Worm (Caenorhabditis elegans): ENCODE data around the gene F41G3.5.

The F41G3.5 gene

DNA sequence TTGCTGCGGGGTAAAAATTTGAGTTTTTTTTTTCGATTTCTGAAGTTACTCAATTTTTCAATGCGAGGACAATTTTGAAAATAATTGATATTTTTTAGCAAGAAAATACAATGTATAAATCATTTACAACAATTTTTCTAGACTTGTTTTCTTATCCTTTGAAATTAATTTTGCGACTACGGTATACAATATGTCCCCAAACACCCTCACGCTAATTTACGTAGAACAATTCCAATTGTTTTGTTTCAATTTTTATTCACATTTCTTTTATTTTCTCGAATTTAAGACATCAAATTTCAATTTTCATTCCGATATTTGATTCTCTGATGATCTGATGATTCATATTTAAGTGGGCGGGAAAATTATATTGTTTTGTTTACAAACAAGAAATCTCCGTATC is 35.5 kb downstream of the F41G3.5 start:
- no peak for TF ChIP-seq pax-1 (tag; optimal IDR thresholded peaks at IDR 0.05)
- no peak for TF ChIP-seq ttx-3 (tag; optimal IDR thresholded peaks at IDR 0.05)
- TF ChIP-seq F13H6.1 (tag; optimal IDR thresholded peaks at IDR 0.05): no peak
- no peak for TF ChIP-seq ceh-24 (tag; optimal IDR thresholded peaks at IDR 0.05)
- no peak for TF ChIP-seq fax-1 (tag; optimal IDR thresholded peaks at IDR 0.05)
- TF ChIP-seq dve-1 (tag; optimal IDR thresholded peaks at IDR 0.05): no peak
- no peak for TF ChIP-seq eyg-1 (tag; optimal IDR thresholded peaks at IDR 0.05)
- no peak for TF ChIP-seq hlh-8 (tag; optimal IDR thresholded peaks at IDR 0.05)
- no peak for TF ChIP-seq nhr-232 (tag; optimal IDR thresholded peaks at IDR 0.05)
- TF ChIP-seq hlh-15 (tag; optimal IDR thresholded peaks at IDR 0.05): no peak
- no peak for TF ChIP-seq ama-1 (optimal IDR thresholded peaks at IDR 0.05)
- TF ChIP-seq ceh-31 (tag; optimal IDR thresholded peaks at IDR 0.05): no peak

DNA sequence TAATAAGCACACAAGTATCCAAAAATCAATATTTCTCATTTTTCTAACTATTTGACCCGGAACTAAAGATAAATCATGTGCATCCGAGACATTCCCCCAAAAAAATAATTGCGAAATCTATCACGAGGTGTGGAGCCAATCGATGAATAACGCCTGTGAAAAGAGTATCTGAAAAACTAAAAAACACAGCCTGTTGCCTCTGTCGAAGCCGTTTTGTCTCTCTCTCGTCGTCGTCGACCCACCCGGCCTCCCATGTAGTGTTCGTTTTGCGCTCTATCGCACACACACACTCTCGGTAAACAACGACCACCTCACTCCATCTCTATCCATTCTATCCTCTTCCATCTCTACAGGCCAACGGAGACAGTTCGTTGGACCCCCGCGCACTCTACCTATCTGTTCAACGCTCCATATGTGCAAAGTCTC is 36.2 kb downstream of the F41G3.5 start:
- peak; percentile 29 for TF ChIP-seq ceh-48 (tag; optimal IDR thresholded peaks at IDR 0.05)
- peak; percentile 3 for TF ChIP-seq ceh-31 (tag; optimal IDR thresholded peaks at IDR 0.05)
- TF ChIP-seq Y22D7AL.16 (tag; optimal IDR thresholded peaks at IDR 0.05): no peak
- peak; percentile 24 for TF ChIP-seq C38D4.7 (GFP tag; optimal IDR thresholded peaks at IDR 0.05)
- TF ChIP-seq syd-9 (tag; optimal IDR thresholded peaks at IDR 0.05): no peak
- TF ChIP-seq madf-2 (tag; optimal IDR thresholded peaks at IDR 0.05): peak; percentile 2
- TF ChIP-seq ceh-34 (tag; optimal IDR thresholded peaks at IDR 0.05): peak; percentile 36
- TF ChIP-seq tbx-2 (tag; optimal IDR thresholded peaks at IDR 0.05): peak; percentile 32

DNA sequence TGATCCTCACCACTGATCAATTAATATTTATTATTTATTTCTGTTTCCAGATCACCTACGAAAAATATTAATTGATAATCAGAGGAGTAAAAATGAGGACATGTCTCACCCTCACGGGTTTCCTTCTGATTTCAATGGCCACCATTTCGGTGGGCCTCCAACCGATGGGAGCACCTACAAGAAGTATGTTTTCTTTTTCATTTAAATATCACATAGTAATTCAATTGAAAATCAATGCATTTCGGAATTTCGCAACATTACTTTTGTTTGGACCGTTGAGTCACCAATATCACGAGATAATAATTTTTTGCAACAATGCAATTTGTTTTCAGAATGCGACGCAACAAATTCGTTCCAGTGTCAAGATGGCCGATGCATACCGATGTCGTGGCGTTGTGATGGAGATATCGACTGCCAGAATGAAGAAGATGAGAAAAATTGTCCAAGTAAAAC is 36.9 kb downstream of the F41G3.5 start, which contains the start of gene gldi-2:
TSS of gene gldi-2 (plus strand) at position 51 of the 453 bp plus-strand sequence.
- TF ChIP-seq lim-6 (tag; optimal IDR thresholded peaks at IDR 0.05): no peak
- no peak for TF ChIP-seq elt-2 (tag; optimal IDR thresholded peaks at IDR 0.05)
- TF ChIP-seq nhr-11 (tag; optimal IDR thresholded peaks at IDR 0.05): no peak
- no peak for TF ChIP-seq hlh-8 (tag; optimal IDR thresholded peaks at IDR 0.05)
- TF ChIP-seq tbx-2 (tag; optimal IDR thresholded peaks at IDR 0.05): no peak

DNA sequence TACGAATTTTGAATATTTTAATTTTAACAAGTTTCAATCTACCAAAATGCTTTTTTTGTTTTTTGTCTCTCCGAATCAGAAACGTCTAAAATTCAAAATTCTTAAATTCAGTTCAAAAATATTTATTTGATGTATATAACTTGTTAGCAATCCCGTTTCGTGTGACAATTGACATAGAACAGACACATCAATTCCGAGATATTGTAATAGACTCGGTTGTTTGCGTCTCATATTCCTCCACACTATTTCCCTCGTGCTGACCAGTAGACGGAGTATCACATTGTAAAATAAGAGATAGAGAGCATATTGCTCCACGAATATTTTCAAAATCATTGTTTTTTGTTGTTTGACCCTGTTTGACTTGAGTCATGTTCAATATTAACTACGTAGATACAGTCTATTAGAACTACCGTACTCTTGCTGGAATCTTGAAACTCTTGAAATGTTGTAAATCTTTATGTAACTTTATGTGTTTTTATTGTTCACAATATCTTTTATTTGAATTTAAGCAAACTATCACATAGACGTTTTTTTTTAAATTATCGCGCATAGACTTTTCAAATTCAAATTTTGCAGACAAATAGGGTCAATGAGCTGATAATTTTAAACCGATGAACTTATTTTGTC is 42.3 kb downstream of the F41G3.5 start, which contains the start of gene T13C2.3:
TSS of gene T13C2.3 (plus strand) at position 577 of the 627 bp plus-strand sequence.
- no peak for TF ChIP-seq K09A11.1 (tag; optimal IDR thresholded peaks at IDR 0.05; ENCODE audit: insufficient read depth)
- TF ChIP-seq unc-55 (GFP tag; optimal IDR thresholded peaks at IDR 0.05): peak; percentile 36

DNA sequence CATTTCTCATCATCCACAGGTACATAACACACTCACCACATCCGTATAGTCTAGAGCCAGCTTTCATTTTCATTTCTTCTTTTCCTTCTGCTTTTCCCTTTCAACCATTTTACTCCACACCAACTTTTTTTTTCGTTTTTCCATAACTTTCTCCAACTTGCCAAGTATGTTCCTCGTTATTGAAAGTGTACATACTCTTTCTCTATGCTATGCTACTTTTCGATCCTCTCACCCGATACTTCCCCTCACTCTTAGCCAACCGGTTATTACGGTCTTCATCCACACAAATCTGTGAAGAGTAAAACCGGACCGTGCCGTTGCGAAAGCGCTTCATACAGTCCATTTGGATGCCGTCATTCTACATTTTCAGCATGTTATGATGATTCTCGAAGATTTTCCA is 45.4 kb downstream of the F41G3.5 start, which contains the start of gene T13C2.2:
TSS of gene T13C2.2 (plus strand) at position 301 of the 400 bp plus-strand sequence.
- TF ChIP-seq syd-9 (tag; optimal IDR thresholded peaks at IDR 0.05): no peak
- no peak for TF ChIP-seq sox-4 (tag; optimal IDR thresholded peaks at IDR 0.05)
- TF ChIP-seq sox-2 (GFP tag; IDR thresholded peaks at IDR 0.05): no peak
- no peak for TF ChIP-seq unc-86 (tag; optimal IDR thresholded peaks at IDR 0.05)
- TF ChIP-seq unc-3 (GFP tag; conservative IDR thresholded peaks at IDR 0.05): no peak
- no peak for TF ChIP-seq unc-3 (tag; optimal IDR thresholded peaks at IDR 0.05)
- no peak for TF ChIP-seq ceh-9 (tag; optimal IDR thresholded peaks at IDR 0.05)
- TF ChIP-seq eyg-1 (tag; optimal IDR thresholded peaks at IDR 0.05): no peak
- no peak for TF ChIP-seq K09A11.1 (tag; optimal IDR thresholded peaks at IDR 0.05; ENCODE audit: insufficient read depth)
- no peak for TF ChIP-seq rnt-1 (tag; optimal IDR thresholded peaks at IDR 0.05)
- no peak for TF ChIP-seq pag-3 (tag; optimal IDR thresholded peaks at IDR 0.05; ENCODE audit: borderline replicate concordance)

Data from whole organism, late embryonic.